Worm (Caenorhabditis elegans) whole organism, early embryonic: ENCODE data around the gene fbxb-116.
A peak's percentile ranks its signal among the peaks of the same experiment; 100 is the strongest.

Source experiments
- B0310.2 ChIP-seq: sonication (generic microtip); optimal IDR thresholded peaks from 2 replicates; lab custom pipeline; 2016; ENCODE audit warnings: mild to moderate bottlenecking, missing genetic modification characterization, missing compliant biosample characterization
- F13C5.2 ChIP-seq: sonication (generic microtip); optimal IDR thresholded peaks from 2 replicates; lab custom pipeline; 2017; ENCODE audit warnings: mild to moderate bottlenecking, missing genetic modification characterization, inconsistent platforms, missing compliant biosample characterization
- aly-1 ChIP-seq: sonication (generic microtip); optimal IDR thresholded peaks from 2 replicates; lab custom pipeline; 2016; ENCODE audit warnings: missing genetic modification characterization, missing compliant biosample characterization
- ama-1 ChIP-seq: fragments of 150-350 bp; optimal IDR thresholded peaks from 2 replicates; lab custom pipeline; 2014
- ceh-13 ChIP-seq: fragments of 200-800 bp; sonication (Bioruptor generic); optimal IDR thresholded peaks from 2 replicates; lab custom pipeline; 2018; ENCODE audit warnings: mild to moderate bottlenecking, missing genetic modification characterization, missing compliant biosample characterization
- ceh-36 ChIP-seq: sonication (generic microtip); optimal IDR thresholded peaks from 2 replicates; lab custom pipeline; 2016; ENCODE audit warnings: missing genetic modification characterization, inconsistent platforms, missing compliant biosample characterization
- ets-7 ChIP-seq: sonication (generic microtip); optimal IDR thresholded peaks from 2 replicates; lab custom pipeline; 2016; ENCODE audit warnings: missing genotype, missing genetic modification characterization, missing compliant biosample characterization
- flt-1 ChIP-seq: fragments of 200-800 bp; sonication (Bioruptor generic); IDR thresholded peaks from 2 replicates; pipeline ENCODE4 v1.3.6; 2022; ENCODE audit warnings: missing genetic modification characterization, missing compliant biosample characterization
- hmbx-1 ChIP-seq: sonication (generic microtip); optimal IDR thresholded peaks from 2 replicates; lab custom pipeline; 2016; ENCODE audit warnings: mild to moderate bottlenecking, missing genetic modification characterization, missing compliant biosample characterization
- hmg-4 ChIP-seq: fragments of 200-800 bp; sonication (Bioruptor generic); optimal IDR thresholded peaks from 2 replicates; lab custom pipeline; 2018; ENCODE audit warnings: mild to moderate bottlenecking, missing genetic modification characterization, missing compliant biosample characterization
- hnd-1 ChIP-seq: sonication (generic microtip); optimal IDR thresholded peaks from 2 replicates; lab custom pipeline; 2016; ENCODE audit warnings: missing genetic modification characterization, missing compliant biosample characterization
- pes-1 ChIP-seq: fragments of 200-800 bp; sonication (Bioruptor generic); IDR thresholded peaks from 2 replicates; pipeline ENCODE4 v1.3.6; 2022; ENCODE audit warnings: missing genetic modification reagents, missing genetic modification characterization, missing compliant biosample characterization
- scrt-1 ChIP-seq: fragments of 200-800 bp; sonication (Bioruptor generic); IDR thresholded peaks from 2 replicates; pipeline ENCODE4 v1.3.6; 2022; ENCODE audit warnings: missing genetic modification characterization, missing compliant biosample characterization
- sea-1 ChIP-seq: fragments of 200-800 bp; sonication (Bioruptor generic); conservative IDR thresholded peaks from 2 replicates; pipeline ENCODE4 v1.3.6; 2022; ENCODE audit warnings: missing genetic modification characterization, missing compliant biosample characterization
- tbx-11 ChIP-seq: fragments of 200-800 bp; sonication (Bioruptor generic); IDR thresholded peaks from 2 replicates; pipeline ENCODE4 v1.3.6; 2022; ENCODE audit warnings: missing genetic modification characterization, missing compliant biosample characterization
- tbx-37 ChIP-seq: fragments of 200-800 bp; sonication (Bioruptor generic); conservative IDR thresholded peaks from 2 replicates; pipeline ENCODE4 v1.3.6; 2022; ENCODE audit warnings: missing genetic modification reagents, missing genetic modification characterization, missing compliant biosample characterization
- tra-4 ChIP-seq: sonication (generic microtip); optimal IDR thresholded peaks from 2 replicates; lab custom pipeline; 2017; ENCODE audit warnings: missing genetic modification characterization, missing compliant biosample characterization

Gene fbxb-116

DNA sequence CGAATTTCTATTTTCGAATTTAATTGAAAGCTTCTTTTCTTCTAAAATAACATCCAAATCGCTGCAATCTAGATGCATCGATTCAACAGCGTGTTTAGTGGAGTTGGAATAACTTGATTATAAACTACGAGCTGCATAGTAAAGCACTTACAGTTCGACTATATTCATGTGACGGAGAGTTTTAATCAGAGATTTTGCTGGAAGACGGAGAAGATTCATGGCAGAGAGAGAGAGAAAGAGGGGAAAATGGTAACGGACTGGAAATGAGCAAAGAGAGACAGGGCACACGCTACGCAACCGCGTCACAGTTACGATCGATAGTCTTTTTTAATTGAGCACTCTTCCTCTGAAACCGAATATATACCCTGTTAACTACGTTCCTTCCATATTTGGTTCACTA, at the start of gene fbxb-116:
fbxb-116 (plus strand) TSS at position 301 of the 400 bp plus-strand sequence.
- TF ChIP-seq tra-4 (tag; lab: Kevin White, UChicago) (no peak), ceh-13 (no peak), sea-1 (no peak), tbx-37 (no peak), flt-1 (no peak), pes-1 (GFP tag; lab: Robert Waterston, UW) (no peak), F13C5.2 (no peak)

DNA sequence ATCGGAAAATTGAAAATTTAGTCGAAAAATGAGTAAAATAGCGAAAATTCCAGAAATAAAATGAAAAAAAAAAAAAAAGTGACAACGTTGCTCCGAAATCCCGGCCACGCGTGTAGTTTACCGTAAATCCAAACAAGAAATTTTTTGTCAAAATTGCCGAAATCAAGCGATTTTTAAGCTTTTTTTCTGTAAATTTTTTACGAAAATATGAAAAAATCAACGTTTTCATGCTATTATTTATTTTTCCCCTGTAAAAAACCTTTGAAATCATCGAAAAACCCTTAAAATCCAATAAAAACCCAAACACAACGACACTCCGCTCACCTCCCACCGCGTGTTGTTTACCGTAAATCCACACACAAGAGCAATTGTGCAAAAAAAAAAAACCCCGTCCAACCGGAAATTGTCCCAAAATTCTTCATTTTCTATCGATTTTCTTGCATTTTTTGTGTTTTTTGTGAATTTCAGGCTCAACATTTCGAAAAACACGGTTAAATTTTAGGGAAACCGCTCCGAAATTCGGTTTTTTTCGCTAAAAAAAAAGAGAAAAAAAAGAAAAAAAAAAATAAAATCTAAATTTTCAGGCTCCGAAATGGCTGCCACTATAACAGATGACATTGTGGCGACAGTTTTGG, 43.5 kb upstream of the fbxb-116 start, which contains the start of the genes Y39B6A.3 and pph-5:
Y39B6A.3 (minus strand) TSS at position 51 of the 635 bp plus-strand sequence.
pph-5 (plus strand) TSS at position 585 of the 635 bp plus-strand sequence.
- TF ChIP-seq F13C5.2 (peak; percentile 28), tbx-11 (GFP tag; lab: Robert Waterston, UW) (0 out of 2 replicates have a peak, but pooled peaks have one; percentile 11), B0310.2 (tag; lab: Kevin White, UChicago) (no peak), tbx-37 (no peak)

DNA sequence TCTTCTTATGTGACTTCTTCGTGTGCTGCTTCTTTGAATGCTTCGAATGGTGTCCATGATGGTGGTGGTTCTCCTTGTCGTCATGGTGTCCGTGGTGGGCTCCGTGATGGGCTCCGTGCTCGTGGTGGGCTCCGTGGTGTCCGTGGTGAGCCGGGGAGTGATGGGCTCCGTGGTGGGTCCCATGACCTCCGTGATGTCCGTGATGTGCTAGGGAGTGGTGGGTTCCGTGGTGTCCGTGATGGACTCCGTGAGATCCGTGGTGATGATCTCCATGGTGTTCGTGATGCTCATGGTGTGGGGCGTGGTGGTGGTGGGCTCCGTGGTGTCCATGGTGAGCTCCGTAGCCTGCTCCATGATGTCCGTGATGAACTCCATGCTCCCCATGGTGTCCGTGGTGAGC, 32.4 kb upstream of the fbxb-116 start:
- TF ChIP-seq hmg-4 (GFP tag; lab: Kevin White, UChicago), result no peak
- TF ChIP-seq ceh-13, result no peak
- TF ChIP-seq tbx-11 (GFP tag; lab: Robert Waterston, UW), result no peak
- no peak for TF ChIP-seq hnd-1 (tag; lab: Kevin White, UChicago)
- no peak for TF ChIP-seq pes-1 (GFP tag; lab: Robert Waterston, UW)
- no peak for TF ChIP-seq sea-1
- no peak for TF ChIP-seq tbx-37
- no peak for TF ChIP-seq B0310.2 (tag; lab: Kevin White, UChicago)
- no peak for TF ChIP-seq hmbx-1
- no peak for TF ChIP-seq scrt-1 (GFP tag; lab: Robert Waterston, UW)
- TF ChIP-seq ceh-36 (tag; lab: Kevin White, UChicago), result no peak
- no peak for TF ChIP-seq F13C5.2

DNA sequence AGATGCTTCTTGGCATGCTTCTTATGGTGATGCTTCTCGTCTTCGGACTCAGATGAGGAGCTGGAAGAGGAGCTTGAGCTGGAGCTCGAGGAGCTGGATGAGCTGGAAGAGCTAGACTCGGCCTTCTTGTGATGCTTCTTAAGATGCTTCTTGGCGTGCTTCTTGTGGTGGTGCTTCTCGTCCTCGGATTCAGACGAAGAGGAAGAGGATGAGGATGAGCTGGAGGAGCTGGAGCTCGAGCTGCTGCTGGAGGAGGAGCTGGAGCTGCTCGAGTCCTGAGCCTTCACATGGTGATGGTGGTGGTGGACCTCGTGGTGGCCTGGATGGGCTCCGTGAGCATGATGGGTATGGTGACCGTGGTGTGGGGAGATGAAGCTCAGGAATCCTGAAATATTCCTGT, 30.8 kb upstream of the fbxb-116 start:
- TF ChIP-seq ama-1, result no peak
- no peak for TF ChIP-seq ceh-13
- TF ChIP-seq hmbx-1, result no peak
- TF ChIP-seq hmg-4 (GFP tag; lab: Kevin White, UChicago), result no peak
- no peak for TF ChIP-seq tbx-37

DNA sequence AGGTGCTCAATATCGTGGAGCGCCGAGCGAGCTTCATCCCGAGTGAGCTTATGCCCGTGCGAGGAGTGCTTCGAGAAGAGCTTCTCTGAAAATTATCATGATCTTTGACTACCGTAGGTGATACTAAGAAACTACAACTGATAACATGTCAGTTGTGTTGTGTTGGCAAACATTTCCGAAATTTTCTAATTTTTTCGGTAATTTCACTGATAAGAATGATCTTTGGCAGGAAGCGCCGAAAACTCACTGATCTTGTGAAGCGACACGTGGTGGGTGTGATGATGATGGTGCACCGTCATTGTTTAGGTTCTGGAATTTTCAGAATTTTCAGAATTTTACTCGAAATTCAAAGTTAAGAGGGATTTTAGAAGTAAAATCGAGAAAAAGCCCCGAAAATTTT, 30.3 kb upstream of the fbxb-116 start, which contains the start of gene Y39B6A.1:
Y39B6A.1 (minus strand) TSS at position 309 of the 400 bp plus-strand sequence.
- no peak for TF ChIP-seq hmg-4 (GFP tag; lab: Kevin White, UChicago)
- no peak for TF ChIP-seq tbx-37
- TF ChIP-seq tra-4 (tag; lab: Kevin White, UChicago), result no peak
- TF ChIP-seq pes-1 (GFP tag; lab: Robert Waterston, UW), result no peak
- TF ChIP-seq ets-7 (tag; lab: Kevin White, UChicago), result no peak
- TF ChIP-seq ceh-13, result no peak
- TF ChIP-seq B0310.2 (tag; lab: Kevin White, UChicago), result no peak

DNA sequence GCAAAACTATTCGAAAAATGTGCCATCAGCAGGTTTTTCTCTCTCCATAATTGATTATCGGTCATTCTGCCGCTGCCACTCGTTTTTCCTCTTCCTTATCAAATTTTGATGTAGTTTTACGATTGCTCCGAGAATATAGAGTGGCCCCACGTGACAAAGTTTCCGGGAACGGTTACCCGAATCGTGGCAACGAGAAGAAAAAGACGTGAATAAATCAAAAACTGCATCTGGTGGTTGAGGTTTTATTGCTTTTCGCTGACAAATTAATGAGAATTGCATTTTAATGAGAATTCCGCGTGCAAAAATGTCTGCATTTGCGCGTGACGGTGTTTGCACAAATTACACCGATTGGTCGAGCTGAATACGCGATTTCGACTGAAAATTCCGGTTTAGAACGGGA, 28.1 kb upstream of the fbxb-116 start:
- no peak for TF ChIP-seq ets-7 (tag; lab: Kevin White, UChicago)
- TF ChIP-seq ama-1, result no peak
- TF ChIP-seq hmbx-1, result no peak
- TF ChIP-seq tra-4 (tag; lab: Kevin White, UChicago), result no peak
- no peak for TF ChIP-seq B0310.2 (tag; lab: Kevin White, UChicago)
- TF ChIP-seq pes-1 (GFP tag; lab: Robert Waterston, UW), result no peak
- TF ChIP-seq F13C5.2, result no peak
- TF ChIP-seq tbx-11 (GFP tag; lab: Robert Waterston, UW), result no peak
- no peak for TF ChIP-seq tbx-37
- TF ChIP-seq ceh-36 (tag; lab: Kevin White, UChicago), result no peak
- TF ChIP-seq hmg-4 (GFP tag; lab: Kevin White, UChicago), result no peak
- TF ChIP-seq flt-1, result no peak
- no peak for TF ChIP-seq sea-1
- no peak for TF ChIP-seq hnd-1 (tag; lab: Kevin White, UChicago)
- TF ChIP-seq scrt-1 (GFP tag; lab: Robert Waterston, UW), result no peak
- TF ChIP-seq aly-1, result no peak
- TF ChIP-seq ceh-13, result no peak

DNA sequence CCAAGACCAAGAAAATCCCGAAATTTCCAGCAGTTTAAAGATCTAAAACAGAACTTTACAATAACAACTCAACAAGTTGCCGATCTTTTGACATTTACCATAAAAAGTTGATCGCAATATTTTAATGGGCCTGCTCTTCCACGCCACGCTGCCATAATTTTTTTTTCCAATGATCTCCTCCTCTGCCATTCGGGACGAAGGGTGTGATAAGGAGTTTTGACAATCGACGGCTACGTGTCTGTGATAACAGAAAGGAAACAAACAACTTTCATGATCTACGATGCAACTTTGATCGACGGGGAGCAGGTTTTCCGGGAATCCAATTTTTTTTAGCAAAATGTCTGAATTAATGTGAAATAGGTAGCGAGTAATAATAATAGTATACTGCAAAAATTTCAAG, 26.7 kb upstream of the fbxb-116 start:
- TF ChIP-seq flt-1 (no peak), ceh-13 (no peak), ets-7 (tag; lab: Kevin White, UChicago) (no peak), sea-1 (no peak), aly-1 (no peak), ama-1 (no peak), ceh-36 (tag; lab: Kevin White, UChicago) (no peak), F13C5.2 (no peak), tbx-37 (no peak), tbx-11 (GFP tag; lab: Robert Waterston, UW) (no peak), tra-4 (tag; lab: Kevin White, UChicago) (no peak), pes-1 (GFP tag; lab: Robert Waterston, UW) (no peak), scrt-1 (GFP tag; lab: Robert Waterston, UW) (no peak), hmg-4 (GFP tag; lab: Kevin White, UChicago) (no peak), hmbx-1 (no peak), hnd-1 (tag; lab: Kevin White, UChicago) (no peak), B0310.2 (tag; lab: Kevin White, UChicago) (no peak)

DNA sequence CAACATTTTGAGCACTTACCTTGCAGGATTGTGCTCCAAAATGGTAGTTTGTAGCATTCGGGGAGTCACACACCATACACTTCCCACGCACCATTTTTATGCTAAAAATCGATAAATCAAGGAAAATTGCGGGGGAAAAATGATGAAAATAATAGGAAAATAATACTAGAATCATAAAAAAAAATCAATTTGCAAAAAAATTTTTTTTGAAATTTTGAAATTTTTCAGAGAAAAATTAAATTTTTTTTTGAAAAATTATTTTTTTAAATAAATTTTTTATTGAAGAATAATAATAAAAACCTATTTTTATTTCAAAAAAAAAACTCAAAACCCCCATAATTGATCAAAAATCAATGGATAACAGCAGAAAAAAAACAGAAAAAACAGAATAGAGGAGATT, 21.8 kb upstream of the fbxb-116 start, which contains the start of gene nhr-79:
nhr-79 (minus strand) TSS at position 101 of the 400 bp plus-strand sequence.
- TF ChIP-seq flt-1, result no peak
- TF ChIP-seq ets-7 (tag; lab: Kevin White, UChicago), result no peak
